Fruit fly (Drosophila melanogaster) whole organism, embryonic: ENCODE results near the gene E2f1.

Source experiments
- Ada2b ChIP-seq: fragments of 200-800 bp; sonication (Bioruptor generic); IDR thresholded peaks from 2 replicates; pipeline ENCODE4 v1.3.6; 2022; ENCODE audit warnings: missing biosample characterization, missing genetic modification characterization
- Adf1 ChIP-seq: fragments of 200-800 bp; sonication (Bioruptor generic); IDR thresholded peaks from 2 replicates; pipeline ENCODE4 v1.3.6; 2022; ENCODE audit warnings: missing biosample characterization, missing genetic modification characterization
- Aef1 ChIP-seq: fragments of 200-800 bp; sonication (Bioruptor generic); IDR thresholded peaks from 3 replicates; pipeline ENCODE4 v1.3.6; 2022; ENCODE audit warnings: missing biosample characterization, missing genetic modification characterization
- Atf-2 ChIP-seq: fragments of 200-800 bp; sonication (Bioruptor generic); optimal IDR thresholded peaks from 2 replicates; lab custom pipeline; 2016; ENCODE audit warnings: missing biosample characterization, missing genetic modification characterization
- Awh ChIP-seq: fragments of 200-800 bp; sonication (Bioruptor generic); IDR thresholded peaks from 2 replicates; pipeline ENCODE4, ENCODE4 v1.3.6; 2022; ENCODE audit warnings: missing biosample characterization, missing genetic modification characterization
- B-H2 ChIP-seq: fragments of 200-800 bp; sonication (Bioruptor generic); optimal IDR thresholded peaks from 2 replicates; lab custom pipeline; 2018; ENCODE audit warnings: missing biosample characterization, mild to moderate bottlenecking, missing genetic modification characterization
- CG10431 ChIP-seq: fragments of 200-800 bp; sonication (Bioruptor generic); optimal IDR thresholded peaks from 3 replicates; lab custom pipeline; 2018; ENCODE audit warnings: missing biosample characterization, mild to moderate bottlenecking, missing genetic modification characterization
- CG10543 ChIP-seq: fragments of 200-800 bp; sonication (Bioruptor generic); optimal IDR thresholded peaks from 3 replicates; lab custom pipeline; 2017; ENCODE audit warnings: missing biosample characterization, mild to moderate bottlenecking, missing genetic modification characterization, moderate library complexity
- CG11695 ChIP-seq: fragments of 200-800 bp; sonication (Bioruptor generic); IDR thresholded peaks from 3 replicates; pipeline ENCODE4 v1.3.6; 2022; ENCODE audit warnings: missing biosample characterization, missing genetic modification characterization
- CG12769 ChIP-seq: fragments of 200-800 bp; sonication (Bioruptor generic); optimal IDR thresholded peaks from 2 replicates; lab custom pipeline; 2019; ENCODE audit warnings: missing biosample characterization, mild to moderate bottlenecking, missing genetic modification characterization, moderate library complexity
- CG13287 ChIP-seq: fragments of 200-800 bp; sonication (Bioruptor generic); IDR thresholded peaks from 2 replicates; pipeline ENCODE4 v1.3.6; 2022; ENCODE audit warnings: missing biosample characterization, missing genetic modification characterization; ENCODE audit not compliant: partially characterized antibody
- CG13894 ChIP-seq: fragments of 200-800 bp; sonication (Bioruptor generic); optimal IDR thresholded peaks from 3 replicates; lab custom pipeline; 2018; ENCODE audit warnings: missing biosample characterization, mild to moderate bottlenecking, missing genetic modification characterization, moderate library complexity
- CG14965 ChIP-seq: fragments of 200-800 bp; sonication (Bioruptor generic); optimal IDR thresholded peaks from 2 replicates; lab custom pipeline; 2016; ENCODE audit warnings: missing biosample characterization, missing genetic modification characterization, borderline replicate concordance
- CG15601 ChIP-seq: fragments of 200-800 bp; sonication (Bioruptor generic); optimal IDR thresholded peaks from 3 replicates; lab custom pipeline; 2019; ENCODE audit warnings: missing biosample characterization, mild to moderate bottlenecking, missing genetic modification characterization, moderate library complexity
- CG1603 ChIP-seq: fragments of 200-800 bp; sonication (Bioruptor generic); optimal IDR thresholded peaks from 2 replicates; lab custom pipeline; 2019; ENCODE audit warnings: missing biosample characterization, mild to moderate bottlenecking, missing genetic modification characterization, moderate library complexity
- CG1832 ChIP-seq: fragments of 200-800 bp; sonication (Bioruptor generic); optimal IDR thresholded peaks from 2 replicates; lab custom pipeline; 2017; ENCODE audit warnings: missing biosample characterization, mild to moderate bottlenecking, missing genetic modification characterization, inconsistent platforms
- CG18476 ChIP-seq: fragments of 200-800 bp; sonication (Bioruptor generic); optimal IDR thresholded peaks from 2 replicates; lab custom pipeline; 2016; ENCODE audit warnings: missing biosample characterization, mild to moderate bottlenecking, missing genetic modification characterization
- CG2678 ChIP-seq: fragments of 200-800 bp; sonication (Bioruptor generic); optimal IDR thresholded peaks from 3 replicates; lab custom pipeline; 2019; ENCODE audit warnings: missing biosample characterization, mild to moderate bottlenecking, missing genetic modification characterization, moderate library complexity
- CG2875 ChIP-seq: fragments of 200-800 bp; sonication (Bioruptor generic); optimal IDR thresholded peaks from 2 replicates; lab custom pipeline; 2017; ENCODE audit warnings: missing biosample characterization, mild to moderate bottlenecking, missing genetic modification characterization, missing genetic modification reagents
- CG3407 ChIP-seq: fragments of 200-800 bp; sonication (Bioruptor generic); optimal IDR thresholded peaks from 2 replicates; lab custom pipeline; 2018; ENCODE audit warnings: missing biosample characterization, mild to moderate bottlenecking, missing genetic modification characterization
- CG3838 ChIP-seq: fragments of 200-800 bp; sonication (Bioruptor generic); optimal IDR thresholded peaks from 3 replicates; lab custom pipeline; 2016; ENCODE audit warnings: missing biosample characterization, missing genetic modification characterization
- CG6765 ChIP-seq: fragments of 200-800 bp; sonication (Bioruptor generic); optimal IDR thresholded peaks from 3 replicates; lab custom pipeline; 2017; ENCODE audit warnings: missing biosample characterization, mild to moderate bottlenecking, missing genetic modification characterization
- CG8089 ChIP-seq: fragments of 200-800 bp; sonication (Bioruptor generic); optimal IDR thresholded peaks from 3 replicates; lab custom pipeline; 2016; ENCODE audit warnings: missing biosample characterization, missing genetic modification characterization
- CG8924 ChIP-seq: fragments of 200-800 bp; optimal IDR thresholded peaks from 3 replicates; lab custom pipeline; 2019; ENCODE audit warnings: missing biosample characterization, mild to moderate bottlenecking, missing genetic modification characterization, moderate library complexity
- CoRest ChIP-seq: fragments of 200-800 bp; sonication (Bioruptor generic); optimal IDR thresholded peaks from 3 replicates; lab custom pipeline; 2018; ENCODE audit warnings: missing biosample characterization, mild to moderate bottlenecking, missing genetic modification characterization, moderate library complexity
- Deaf1 ChIP-seq: fragments of 200-800 bp; optimal IDR thresholded peaks from 3 replicates; lab custom pipeline; 2019; ENCODE audit warnings: missing biosample characterization, mild to moderate bottlenecking, missing genetic modification characterization, moderate library complexity
- Elba2 ChIP-seq: fragments of 200-800 bp; sonication (Bioruptor generic); optimal IDR thresholded peaks from 3 replicates; lab custom pipeline; 2016; ENCODE audit warnings: missing biosample characterization, missing genetic modification characterization
- Hmx ChIP-seq: fragments of 200-800 bp; sonication (Bioruptor generic); optimal IDR thresholded peaks from 2 replicates; lab custom pipeline; 2016; ENCODE audit warnings: missing biosample characterization, missing genetic modification characterization
- MTF-1 ChIP-seq: fragments of 200-800 bp; sonication (Bioruptor generic); optimal IDR thresholded peaks from 2 replicates; lab custom pipeline; 2018; ENCODE audit warnings: missing biosample characterization, mild to moderate bottlenecking, missing genetic modification characterization, borderline replicate concordance
- Med ChIP-seq: fragments of 200-800 bp; sonication (Bioruptor generic); peaks from one replicate; lab custom pipeline; 2016; ENCODE audit warnings: missing biosample characterization, missing genetic modification characterization, mild to moderate bottlenecking, inconsistent platforms, moderate library complexity
- Nf-YB ChIP-seq: fragments of 200-800 bp; sonication (Bioruptor generic); optimal IDR thresholded peaks from 3 replicates; lab custom pipeline; 2019; ENCODE audit warnings: missing biosample characterization, mild to moderate bottlenecking, missing genetic modification characterization, moderate library complexity
- Sin3A ChIP-seq: fragments of >200 bp; optimal IDR thresholded peaks from 2 replicates; lab custom pipeline; 2018
- Sry-β ChIP-seq: fragments of 200-800 bp; sonication (Bioruptor generic); optimal IDR thresholded peaks from 2 replicates; lab custom pipeline; 2018; ENCODE audit warnings: missing biosample characterization, mild to moderate bottlenecking, missing genetic modification characterization, moderate library complexity
- Stat92E ChIP-seq, 3 experiments: fragments of >200 bp in 2 of 3; fragments of 200-800 bp in 1 of 3; sonication (Bioruptor generic) in 1 of 3; optimal IDR thresholded peaks; 2 replicates each; lab custom pipeline; 2017 to 2019; ENCODE audit warnings: missing biosample characterization in 3 of 3, missing genetic modification characterization in 3 of 3, mild to moderate bottlenecking in 1 of 3, moderate library complexity in 1 of 3
- Trl ChIP-seq, 3 experiments: fragments of >200 bp in 2 of 3; fragments of 200-800 bp in 1 of 3; sonication (Bioruptor generic) in 1 of 3; optimal IDR thresholded peaks; 2 replicates in 1 of 3; 3 replicates in 2 of 3; lab custom pipeline; 2016 to 2017; ENCODE audit warnings: missing biosample characterization in 1 of 3, missing genetic modification characterization in 1 of 3
- ab ChIP-seq: fragments of 200-800 bp; sonication (Bioruptor generic); optimal IDR thresholded peaks from 2 replicates; lab custom pipeline; 2016; ENCODE audit warnings: missing biosample characterization, missing genetic modification characterization
- bsh ChIP-seq, 2 experiments: fragments of 200-800 bp; sonication (Bioruptor generic); optimal IDR thresholded peaks; 2 replicates each; lab custom pipeline; 2017 to 2018; ENCODE audit warnings: mild to moderate bottlenecking in 2 of 2, missing biosample characterization in 2 of 2, missing genetic modification characterization in 2 of 2, moderate library complexity in 1 of 2
- cg ChIP-seq: fragments of 200-800 bp; sonication (Bioruptor generic); optimal IDR thresholded peaks from 3 replicates; lab custom pipeline; 2019; ENCODE audit warnings: missing biosample characterization, mild to moderate bottlenecking, missing genetic modification characterization, moderate library complexity
- dysf ChIP-seq: fragments of 200-800 bp; sonication (Bioruptor generic); IDR thresholded peaks from 3 replicates; pipeline ENCODE4 v1.3.6; 2022; ENCODE audit warnings: missing biosample characterization, missing genetic modification characterization
- ind ChIP-seq: fragments of 200-800 bp; sonication (Bioruptor generic); optimal IDR thresholded peaks from 3 replicates; lab custom pipeline; 2016; ENCODE audit warnings: missing biosample characterization, missing genetic modification characterization
- luna ChIP-seq: fragments of 200-800 bp; sonication (Bioruptor generic); optimal IDR thresholded peaks from 2 replicates; lab custom pipeline; 2016; ENCODE audit warnings: missing biosample characterization, missing genetic modification characterization
- mirr ChIP-seq: fragments of 200-800 bp; sonication (Bioruptor generic); optimal IDR thresholded peaks from 3 replicates; lab custom pipeline; 2018; ENCODE audit warnings: missing biosample characterization, mild to moderate bottlenecking, missing genetic modification characterization
- org-1 ChIP-seq: fragments of 200-800 bp; sonication (Bioruptor generic); optimal IDR thresholded peaks from 2 replicates; lab custom pipeline; 2017; ENCODE audit warnings: missing biosample characterization, missing genetic modification characterization
- otp ChIP-seq: fragments of 200-800 bp; sonication (Bioruptor generic); IDR thresholded peaks from 3 replicates; pipeline ENCODE4, ENCODE4 v1.3.6; 2022; ENCODE audit warnings: missing biosample characterization, missing genetic modification characterization
- psq ChIP-seq: fragments of 200-800 bp; sonication (Bioruptor generic); optimal IDR thresholded peaks from 2 replicates; lab custom pipeline; 2017; ENCODE audit warnings: missing biosample characterization, missing genetic modification characterization
- ranshi ChIP-seq: fragments of 200-800 bp; sonication (Bioruptor generic); IDR thresholded peaks from 2 replicates; pipeline ENCODE4 v1.3.6; 2022; ENCODE audit warnings: missing biosample characterization, missing genetic modification characterization
- row ChIP-seq: fragments of 200-800 bp; sonication (Bioruptor generic); IDR thresholded peaks from 3 replicates; pipeline ENCODE4 v1.3.6; 2022; ENCODE audit warnings: missing biosample characterization, missing genetic modification characterization
- sens ChIP-seq: fragments of 200-800 bp; sonication (Bioruptor generic); peaks from one replicate; lab custom pipeline; 2016; ENCODE audit warnings: missing biosample characterization, missing genetic modification characterization
- sens-2 ChIP-seq: fragments of 200-800 bp; sonication (Bioruptor generic); IDR thresholded peaks from 2 replicates; pipeline ENCODE4 v1.3.6; 2022; ENCODE audit warnings: missing biosample characterization, missing genetic modification characterization
- seq ChIP-seq: fragments of 200-800 bp; sonication (Bioruptor generic); IDR thresholded peaks from 2 replicates; pipeline ENCODE4 v1.3.6; 2022; ENCODE audit warnings: missing biosample characterization, missing genetic modification characterization
- sna ChIP-seq: fragments of 200-800 bp; sonication (Bioruptor generic); IDR thresholded peaks from 2 replicates; pipeline ENCODE4 v1.3.6; 2022; ENCODE audit warnings: missing biosample characterization, missing genetic modification characterization; ENCODE audit not compliant: partially characterized antibody

The E2f1 gene

DNA sequence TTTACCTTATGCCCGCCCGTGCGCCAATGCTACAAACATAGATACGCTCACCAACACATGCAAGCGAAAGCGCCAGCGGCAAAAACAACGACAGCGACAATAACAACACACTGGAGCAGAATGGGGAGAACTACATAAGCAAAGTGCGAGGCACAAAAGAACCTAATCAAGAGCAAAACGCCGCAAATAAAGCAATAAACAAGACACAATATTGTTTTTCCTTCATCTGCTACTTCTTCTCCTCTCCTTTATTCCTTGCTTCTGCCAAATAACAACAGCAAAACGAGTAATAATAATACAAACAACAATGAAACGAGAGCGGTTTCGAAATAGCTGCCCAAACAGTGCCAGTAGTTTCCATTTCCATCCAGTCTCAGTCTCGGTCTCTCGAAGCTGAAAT, 68.7 kb downstream of the E2f1 start (continued):
- TF ChIP-seq CG11695 (GFP tag; lab: Robert Waterston, UW) (no peak), Elba2 (GFP tag; lab: Kevin White, UChicago) (no peak), Trl (optimal IDR thresholded peaks at IDR 0.05; lab: Kevin White, UChicago) (peak in 1 of 2 experiments; percentile 41), Trl (GFP tag; optimal IDR thresholded peaks at IDR 0.05; lab: Kevin White, UChicago) (no peak), CG13287 (GFP tag; lab: Robert Waterston, UW) (peak; percentile 6; the same call in 1 of the 2 replicates), Aef1 (GFP tag; lab: Robert Waterston, UW) (0 out of 3 replicates have a peak, but pooled peaks have one; percentile 24), CG10543 (GFP tag; lab: Kevin White, UChicago) (peak; percentile 43), CG2875 (no peak), cg (peak; percentile 27), Atf-2 (GFP tag; lab: Kevin White, UChicago) (no peak), CG12769 (tag; lab: Kevin White, UChicago) (peak; percentile 41), CG2678 (tag; lab: Kevin White, UChicago) (peak; percentile 17), B-H2 (GFP tag; lab: Kevin White, UChicago) (peak; percentile 27), Med (GFP tag; lab: Kevin White, UChicago) (peak; percentile 14), MTF-1 (no peak), Hmx (GFP tag; lab: Kevin White, UChicago) (no peak), CG13894 (tag; lab: Kevin White, UChicago) (peak; percentile 34), CG8924 (tag; lab: Kevin White, UChicago) (peak; percentile 0), seq (GFP tag; lab: Robert Waterston, UW) (no peak), CG8089 (GFP tag; lab: Kevin White, UChicago) (no peak), CG1603 (tag; lab: Kevin White, UChicago) (no peak), Adf1 (peak; percentile 31; the same call in 1 of the 2 replicates), sens-2 (no peak), Awh (GFP tag; lab: Robert Waterston, UW) (no peak), CG3838 (GFP tag; lab: Kevin White, UChicago) (no peak), luna (no peak), CG6765 (GFP tag; lab: Kevin White, UChicago) (no peak), CG3407 (GFP tag; lab: Kevin White, UChicago) (peak; percentile 8), psq (GFP tag; lab: Kevin White, UChicago) (peak; percentile 32), mirr (peak; percentile 49), Sry-β (GFP tag; lab: Kevin White, UChicago) (no peak), CG1832 (GFP tag; lab: Kevin White, UChicago) (no peak), ab (no peak), org-1 (GFP tag; lab: Kevin White, UChicago) (no peak), Sin3A (lab: Kevin White, UChicago) (no peak), bsh (GFP tag; optimal IDR thresholded peaks at IDR 0.05; lab: Kevin White, UChicago) (peak in 1 of 2 experiments; percentile 26), Deaf1 (tag; lab: Kevin White, UChicago) (peak; percentile 12)
- TF ChIP-seq, all 482 proteins: peak for 34

DNA sequence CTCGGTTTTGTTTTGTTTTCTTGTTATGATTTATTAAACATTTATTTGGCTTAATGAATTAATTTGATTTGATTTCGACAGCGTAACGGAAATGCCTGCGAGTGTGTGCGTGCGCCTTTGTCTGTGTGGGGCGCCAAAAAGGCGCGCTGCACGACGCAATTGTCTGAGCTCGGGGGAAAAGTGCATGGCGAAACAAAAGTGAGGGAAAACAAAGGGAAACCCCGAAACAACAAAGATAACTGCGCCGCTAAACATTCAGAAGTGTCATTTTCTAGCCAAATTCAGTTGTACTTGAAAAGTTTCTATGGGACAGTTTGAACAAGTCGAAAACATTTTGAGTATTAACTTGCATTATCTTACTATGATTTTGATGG, 69.3 kb downstream of the E2f1 start:
- no peak for TF ChIP-seq otp (GFP tag; lab: Robert Waterston, UW)
- peak; percentile 23; the same call in 1 of the 3 replicates for TF ChIP-seq dysf
- no peak for TF ChIP-seq Stat92E (GFP tag; optimal IDR thresholded peaks at IDR 0.05; lab: Kevin White, UChicago)
- TF ChIP-seq sens: peak; percentile 51
- TF ChIP-seq cg: peak; percentile 13
- no peak for TF ChIP-seq CG18476 (GFP tag; lab: Kevin White, UChicago)
- TF ChIP-seq ab: no peak
- TF ChIP-seq row (GFP tag; lab: Robert Waterston, UW): 0 out of 3 replicates have a peak, but pooled peaks have one; percentile 25
- TF ChIP-seq Ada2b (GFP tag; lab: Robert Waterston, UW): peak; percentile 21; the same call in 1 of the 2 replicates
- no peak for TF ChIP-seq sna (GFP tag; lab: Robert Waterston, UW)
- TF ChIP-seq CG15601: no peak
- no peak for TF ChIP-seq CG14965 (GFP tag; lab: Kevin White, UChicago)
- TF ChIP-seq Med (GFP tag; lab: Kevin White, UChicago): peak; percentile 36
- TF ChIP-seq CoRest (tag; lab: Kevin White, UChicago): no peak
- peak; percentile 76 for TF ChIP-seq CG10431 (GFP tag; lab: Kevin White, UChicago)
- no peak for TF ChIP-seq ranshi (GFP tag; lab: Robert Waterston, UW)
- no peak for TF ChIP-seq Nf-YB (GFP tag; lab: Kevin White, UChicago)
- no peak for TF ChIP-seq ind (GFP tag; lab: Kevin White, UChicago)
